Worm (Caenorhabditis elegans) whole organism, L4/young adult: Measurements from ENCODE around the gene H03A11.13.

ENCODE experiments used
- W03F9.2 ChIP-seq: fragments of 150-350 bp; optimal IDR thresholded peaks from 2 replicates; lab custom pipeline; 2014; ENCODE audit warnings: missing biosample characterization, missing genetic modification characterization
- dao-5 ChIP-seq: sonication (generic microtip); optimal IDR thresholded peaks from 2 replicates; lab custom pipeline; 2016; ENCODE audit warnings: missing genotype, missing genetic modification characterization, moderate library complexity, missing compliant biosample characterization
- him-1 ChIP-seq: sonication (generic microtip); optimal IDR thresholded peaks from 2 replicates; lab custom pipeline; 2016; ENCODE audit warnings: missing genotype, missing genetic modification reagents, missing genetic modification characterization, missing compliant biosample characterization

H03A11.13 gene

ce11 chrX:15224128-15224527, 11.1 kb upstream of the H03A11.13 start:
- no peak for TF ChIP-seq dao-5 (tag; lab: Kevin White, UChicago)
- TF ChIP-seq him-1 (tag; lab: Kevin White, UChicago), result no peak
- no peak for TF ChIP-seq W03F9.2 (tag; lab: Kevin White, UChicago)

ce11 chrX:15222789-15223188, 9.8 kb upstream of the H03A11.13 start:
- no peak for TF ChIP-seq W03F9.2 (tag; lab: Kevin White, UChicago)
- no peak for TF ChIP-seq him-1 (tag; lab: Kevin White, UChicago)
- TF ChIP-seq dao-5 (tag; lab: Kevin White, UChicago), result no peak

- TF ChIP-seq him-1 (tag; lab: Kevin White, UChicago) (no peak), W03F9.2 (tag; lab: Kevin White, UChicago) (no peak), dao-5 (tag; lab: Kevin White, UChicago) (no peak)
Observed at ce11 chrX:15221865-15222551, 9.0 kb upstream of the H03A11.13 start.

ce11 chrX:15221107-15221506, 8.1 kb upstream of the H03A11.13 start:
- TF ChIP-seq W03F9.2 (tag; lab: Kevin White, UChicago) (no peak), dao-5 (tag; lab: Kevin White, UChicago) (no peak), him-1 (tag; lab: Kevin White, UChicago) (no peak)

DNA sequence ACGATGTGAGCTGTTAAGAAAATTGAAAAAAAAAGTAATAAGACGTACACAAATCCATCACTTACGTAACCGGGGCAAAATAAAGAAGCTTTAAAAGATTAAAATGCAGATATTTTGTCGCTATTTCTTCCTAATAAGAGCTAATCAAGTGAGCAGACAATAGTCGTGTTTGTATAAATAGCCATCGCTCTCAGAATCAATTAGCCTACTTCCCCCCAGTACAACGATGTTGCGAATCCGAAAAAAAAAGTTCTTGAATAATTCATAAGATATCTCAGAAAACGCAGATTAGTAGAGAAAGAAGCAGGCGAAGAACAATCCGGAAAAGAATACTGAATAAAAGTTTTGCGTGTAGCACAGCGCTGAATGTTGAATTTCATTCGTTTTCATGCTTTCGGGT, 2.2 kb upstream of the H03A11.13 start:
- TF ChIP-seq him-1 (tag; lab: Kevin White, UChicago), result no peak
- TF ChIP-seq W03F9.2 (tag; lab: Kevin White, UChicago), result no peak
- no peak for TF ChIP-seq dao-5 (tag; lab: Kevin White, UChicago)

DNA sequence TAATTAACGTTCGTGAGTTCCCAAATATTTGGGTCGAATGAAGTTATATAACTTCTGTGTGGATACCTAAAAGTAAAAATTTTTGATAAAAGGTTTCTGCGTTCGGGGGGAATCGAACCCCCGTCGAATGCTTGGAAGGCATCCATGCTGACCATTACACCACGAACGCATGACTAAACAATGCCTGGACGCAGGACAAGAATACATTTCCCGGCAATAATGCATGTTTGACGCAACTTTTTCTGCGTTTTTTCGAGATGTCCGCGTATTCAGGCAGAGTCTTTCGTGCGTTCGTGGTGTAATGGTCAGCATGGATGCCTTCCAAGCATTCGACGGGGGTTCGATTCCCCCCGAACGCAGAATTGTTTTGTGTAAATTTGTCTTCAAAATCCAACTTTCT, 12.3 kb downstream of the H03A11.13 start:
- peak; percentile 53 for TF ChIP-seq W03F9.2 (tag; lab: Kevin White, UChicago)
- peak; percentile 86 for TF ChIP-seq dao-5 (tag; lab: Kevin White, UChicago)
- peak; percentile 45 for TF ChIP-seq him-1 (tag; lab: Kevin White, UChicago)

- TF ChIP-seq him-1 (tag; lab: Kevin White, UChicago) (no peak), dao-5 (tag; lab: Kevin White, UChicago) (no peak), W03F9.2 (tag; lab: Kevin White, UChicago) (no peak)
Observed at ce11 chrX:15200146-15200545, 12.9 kb downstream of the H03A11.13 start.

DNA sequence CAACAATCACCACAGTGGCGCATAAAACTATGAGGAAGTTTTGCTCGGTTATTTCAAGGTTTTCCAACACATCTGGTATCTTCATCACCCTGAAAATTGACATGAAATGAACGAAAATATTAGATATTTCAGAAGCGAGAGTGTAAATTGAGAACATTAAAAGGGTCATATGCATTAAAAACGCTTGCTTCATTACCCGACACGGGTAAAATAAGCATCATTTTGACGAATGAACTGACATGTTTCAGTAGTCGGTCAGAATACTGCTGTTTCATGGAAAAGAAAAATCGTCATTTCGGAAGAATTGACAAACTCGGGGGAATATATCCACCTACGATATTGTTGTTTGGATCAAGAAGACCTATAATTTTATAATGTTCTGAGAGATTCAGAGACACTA, 14.0 kb downstream of the H03A11.13 start, which contains the start of gene snt-7:
TSS of gene snt-7 (minus strand) at position 101 of the 400 bp plus-strand sequence.
- TF ChIP-seq dao-5 (tag; lab: Kevin White, UChicago), result no peak
- no peak for TF ChIP-seq W03F9.2 (tag; lab: Kevin White, UChicago)
- TF ChIP-seq him-1 (tag; lab: Kevin White, UChicago), result no peak

DNA sequence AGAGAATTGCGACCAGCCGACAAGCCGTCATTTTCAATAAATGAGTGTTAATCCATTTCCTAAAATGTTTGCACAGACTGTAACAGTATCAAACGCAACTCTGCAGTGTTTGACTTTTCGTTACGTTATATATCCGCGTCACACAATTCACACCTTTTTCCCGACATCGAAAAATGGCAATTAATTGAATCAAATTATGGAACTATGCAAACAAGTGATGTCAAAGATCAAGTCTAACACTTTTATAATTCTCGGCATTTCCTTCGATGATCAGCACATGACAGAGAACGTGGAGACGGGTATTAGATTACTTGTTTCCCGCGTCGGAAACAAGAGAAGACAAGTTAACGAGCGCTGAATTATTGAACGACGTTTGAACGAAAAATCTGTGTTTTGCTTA, 18.7 kb downstream of the H03A11.13 start, which contains the start of gene phat-6:
TSS of gene phat-6 (minus strand) at position 101 of the 400 bp plus-strand sequence.
- TF ChIP-seq W03F9.2 (tag; lab: Kevin White, UChicago), result no peak
- TF ChIP-seq him-1 (tag; lab: Kevin White, UChicago), result no peak
- no peak for TF ChIP-seq dao-5 (tag; lab: Kevin White, UChicago)

- TF ChIP-seq W03F9.2 (tag; lab: Kevin White, UChicago) (no peak), him-1 (tag; lab: Kevin White, UChicago) (no peak), dao-5 (tag; lab: Kevin White, UChicago) (no peak)
Observed at ce11 chrX:15191370-15191769, 21.7 kb downstream of the H03A11.13 start.

DNA sequence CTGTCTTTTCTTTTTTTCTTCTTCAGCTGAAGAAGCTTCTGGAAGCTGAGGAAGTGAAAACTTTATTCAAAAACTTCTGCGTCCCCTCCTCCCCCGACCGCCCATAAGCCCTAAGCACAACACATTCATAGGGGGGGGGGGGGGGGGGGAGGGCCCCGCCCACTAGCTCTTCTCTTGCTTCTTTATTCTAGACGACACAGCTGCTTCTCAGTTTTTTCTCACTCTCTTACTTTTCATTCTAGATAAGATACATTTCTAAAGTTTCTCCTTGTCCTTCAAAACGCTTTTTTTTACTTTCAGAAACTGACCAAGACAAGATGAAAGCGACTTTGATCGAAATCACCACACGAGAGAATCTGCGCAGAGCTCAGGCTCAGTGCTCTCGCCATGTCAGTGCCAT, 23.2 kb downstream of the H03A11.13 start, which contains the start of gene T10B10.4:
TSS of gene T10B10.4 (plus strand) at position 301 of the 400 bp plus-strand sequence.
- TF ChIP-seq dao-5 (tag; lab: Kevin White, UChicago) (no peak), W03F9.2 (tag; lab: Kevin White, UChicago) (no peak), him-1 (tag; lab: Kevin White, UChicago) (no peak)

DNA sequence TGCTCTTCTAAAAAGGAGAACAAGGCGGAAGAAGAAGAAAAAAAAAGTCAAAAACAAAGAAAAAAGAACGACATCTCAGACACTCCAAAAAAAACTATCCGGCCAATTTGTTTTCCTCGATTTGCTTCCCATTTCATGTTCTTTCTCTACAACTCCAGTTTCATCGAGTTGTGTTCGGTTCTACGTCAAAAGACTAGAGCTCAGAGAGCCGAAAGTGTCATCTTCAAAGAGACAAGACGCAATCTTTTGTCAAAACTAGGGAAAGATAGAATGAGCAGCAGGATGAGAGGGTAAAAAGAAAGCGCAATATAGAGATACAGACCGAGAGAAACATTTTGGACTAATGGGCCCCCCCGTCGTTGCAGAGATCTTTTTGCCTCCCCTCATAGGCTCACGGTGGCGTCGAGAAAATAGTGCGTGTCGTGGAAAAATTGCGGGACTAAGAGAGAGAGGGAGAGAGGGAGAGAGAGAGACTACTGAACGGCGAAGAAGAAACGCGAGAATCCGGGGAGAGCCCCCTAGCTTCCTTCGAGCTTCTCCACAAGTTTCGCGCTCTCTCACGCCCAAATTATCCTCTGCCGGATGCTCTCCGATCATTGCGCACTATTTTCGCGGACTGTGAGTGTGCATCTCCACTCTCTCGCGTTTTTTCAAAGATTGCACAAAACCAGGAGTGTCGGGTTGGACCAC, 23.9 kb downstream of the H03A11.13 start:
- TF ChIP-seq W03F9.2 (tag; lab: Kevin White, UChicago) (no peak), him-1 (tag; lab: Kevin White, UChicago) (peak; percentile 61), dao-5 (tag; lab: Kevin White, UChicago) (no peak)

DNA sequence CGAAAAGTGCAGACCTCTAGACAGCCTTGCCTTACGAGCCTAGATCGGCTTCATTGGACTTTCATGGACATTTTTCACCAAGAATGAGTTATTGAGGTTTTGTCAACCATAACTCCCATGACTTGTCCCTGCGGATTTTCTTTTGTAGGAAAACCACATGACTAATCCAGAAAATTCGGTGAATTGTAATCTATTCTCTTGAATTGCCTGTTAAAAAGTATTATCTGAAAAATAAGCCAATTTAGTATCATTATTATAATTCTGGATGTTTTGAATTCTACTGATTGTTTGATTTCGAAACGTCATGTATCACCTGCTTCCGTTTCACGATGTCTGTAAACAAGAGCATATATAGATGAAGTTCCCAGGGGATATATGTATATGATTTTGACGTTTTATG, 24.5 kb downstream of the H03A11.13 start:
- TF ChIP-seq W03F9.2 (tag; lab: Kevin White, UChicago), result no peak
- TF ChIP-seq dao-5 (tag; lab: Kevin White, UChicago), result no peak
- no peak for TF ChIP-seq him-1 (tag; lab: Kevin White, UChicago)
